Worm (Caenorhabditis elegans) whole organism, L4 larva: ENCODE results near the gene Y75B12B.11.

Source experiments
- R02D3.7 ChIP-seq: fragments of 150-350 bp; sonication (generic microtip); optimal IDR thresholded peaks from 3 replicates; lab custom pipeline; 2014; ENCODE audit warnings: missing biosample characterization, missing genetic modification characterization
- Y5F2A.4 ChIP-seq: fragments of 200-800 bp; sonication (Bioruptor generic); optimal IDR thresholded peaks from 2 replicates; lab custom pipeline; 2018; ENCODE audit warnings: mild to moderate bottlenecking, missing genetic modification characterization, missing compliant biosample characterization
- ceh-62 ChIP-seq: sonication (generic microtip); optimal IDR thresholded peaks from 2 replicates; lab custom pipeline; 2017; ENCODE audit warnings: missing biosample characterization, missing genetic modification characterization
- daf-8 ChIP-seq: fragments of 200-800 bp; sonication (Bioruptor generic); IDR thresholded peaks from 2 replicates; pipeline ENCODE4 v1.3.6; 2022; ENCODE audit warnings: missing genetic modification characterization, missing compliant biosample characterization
- dve-1 ChIP-seq: sonication (generic microtip); optimal IDR thresholded peaks from 2 replicates; lab custom pipeline; 2017; ENCODE audit warnings: antibody characterized with exemption, mild to moderate bottlenecking, missing genetic modification characterization, missing compliant biosample characterization; ENCODE audit not compliant: insufficient read depth
- gei-8 ChIP-seq: fragments of 200-800 bp; sonication (Bioruptor generic); optimal IDR thresholded peaks from 2 replicates; lab custom pipeline; 2018; ENCODE audit warnings: mild to moderate bottlenecking, missing genetic modification characterization, missing compliant biosample characterization
- hlh-30 ChIP-seq: sonication (generic microtip); optimal IDR thresholded peaks from 2 replicates; lab custom pipeline; 2017; ENCODE audit warnings: antibody characterized with exemption, mild to moderate bottlenecking, missing genetic modification characterization, missing compliant biosample characterization; ENCODE audit not compliant: insufficient read depth
- jun-1 ChIP-seq: fragments of 150-350 bp; optimal IDR thresholded peaks from 2 replicates; lab custom pipeline; 2014; ENCODE audit warnings: missing biosample characterization, missing genetic modification reagents, missing genetic modification characterization
- lin-13 ChIP-seq: fragments of 150-350 bp; optimal IDR thresholded peaks from 2 replicates; lab custom pipeline; 2014; ENCODE audit warnings: missing biosample characterization, missing genetic modification reagents, missing genetic modification characterization
- lin-39 ChIP-seq: fragments of 150-350 bp; optimal IDR thresholded peaks from 2 replicates; lab custom pipeline; 2014; ENCODE audit warnings: missing biosample characterization, missing genetic modification reagents, missing genetic modification characterization
- lsy-2 ChIP-seq, 2 experiments: fragments of 150-350 bp in 1 of 2; sonication (generic microtip) in 1 of 2; optimal IDR thresholded peaks; 2 replicates each; lab custom pipeline; 2014 to 2017; ENCODE audit warnings: missing biosample characterization in 2 of 2, missing genetic modification characterization in 2 of 2
- nhr-6 ChIP-seq: fragments of 150-350 bp; optimal IDR thresholded peaks from 2 replicates; lab custom pipeline; 2014; ENCODE audit warnings: missing biosample characterization, missing genetic modification characterization
- tag-97 ChIP-seq: fragments of 200-800 bp; sonication (Bioruptor generic); IDR thresholded peaks from 2 replicates; pipeline ENCODE4 v1.3.6; 2022; ENCODE audit warnings: missing genetic modification characterization, missing compliant biosample characterization
- tra-1 ChIP-seq: fragments of 200-800 bp; sonication (Bioruptor generic); IDR thresholded peaks from 2 replicates; pipeline ENCODE4 v1.3.6; 2022; ENCODE audit warnings: missing genetic modification reagents, missing genetic modification characterization, missing compliant biosample characterization
- unc-62 ChIP-seq, 3 experiments: fragments of 150-350 bp in 1 of 3; sonication (generic microtip); optimal IDR thresholded peaks in 2 of 3; peaks in 1 of 3; 1 replicate in 1 of 3; 2 replicates in 2 of 3; lab custom pipeline; 2014 to 2017; ENCODE audit warnings: missing biosample characterization in 3 of 3, missing genetic modification characterization in 3 of 3, missing genetic modification reagents in 3 of 3, missing genotype in 1 of 3
- zag-1 ChIP-seq: fragments of 150-350 bp; optimal IDR thresholded peaks from 2 replicates; lab custom pipeline; 2014; ENCODE audit warnings: missing biosample characterization, missing genetic modification characterization
- ztf-11 ChIP-seq: fragments of 150-350 bp; optimal IDR thresholded peaks from 2 replicates; lab custom pipeline; 2014; ENCODE audit warnings: missing biosample characterization, missing genetic modification characterization

The Y75B12B.11 gene

ce11 chrV:15235661-15236060 lies 44.6 kb downstream of the Y75B12B.11 start, which contains the start of gene nhr-164:
nhr-164 (minus strand) TSS chrV:15235761.
- TF ChIP-seq jun-1 (tag; lab: Kevin White, UChicago), result no peak
- no peak for TF ChIP-seq hlh-30 (tag; lab: Kevin White, UChicago)
- TF ChIP-seq lin-13 (GFP tag; lab: Kevin White, UChicago), result no peak
- TF ChIP-seq Y5F2A.4, result no peak
- TF ChIP-seq nhr-6 (tag; lab: Kevin White, UChicago), result no peak
- no peak for TF ChIP-seq dve-1
- no peak for TF ChIP-seq daf-8 (GFP tag; lab: Robert Waterston, UW)
- no peak for TF ChIP-seq zag-1 (tag; lab: Kevin White, UChicago)
- no peak for TF ChIP-seq R02D3.7
- no peak for TF ChIP-seq gei-8 (GFP tag; lab: Kevin White, UChicago)
- TF ChIP-seq tra-1 (GFP tag; lab: Robert Waterston, UW), result no peak

ce11 chrV:15238552-15238951 lies 47.5 kb downstream of the Y75B12B.11 start, which contains the start of gene srw-12:
srw-12 (minus strand) TSS chrV:15238652.
- no peak for TF ChIP-seq tag-97
- peak in 1 of 2 experiments; percentile 33 for TF ChIP-seq unc-62 (GFP tag; optimal IDR thresholded peaks at IDR 0.05 in 1 of 2; lab: Kevin White, UChicago)
- no peak for TF ChIP-seq unc-62 (tag; optimal IDR thresholded peaks at IDR 0.05; lab: Kevin White, UChicago)

- TF ChIP-seq daf-8 (GFP tag; lab: Robert Waterston, UW) (no peak), lin-39 (tag; lab: Kevin White, UChicago) (no peak)
Observed at ce11 chrV:15240215-15240614, 49.1 kb downstream of the Y75B12B.11 start, which contains the start of gene srw-11. srw-11 (minus strand) TSS chrV:15240315.

- TF ChIP-seq lsy-2 (tag; optimal IDR thresholded peaks at IDR 0.05; lab: Kevin White, UChicago), result no peak
- TF ChIP-seq ceh-62 (tag; lab: Kevin White, UChicago), result no peak
- TF ChIP-seq ztf-11 (tag; lab: Kevin White, UChicago), result no peak
- TF ChIP-seq, all 104 proteins: peak for 0
Observed at ce11 chrV:15241259-15241658, 50.2 kb downstream of the Y75B12B.11 start, which contains the start of gene chil-12. chil-12 (plus strand) TSS chrV:15241559.
